Worm (Caenorhabditis elegans): ENCODE results near the gene mdt-17.

Gene mdt-17

DNA sequence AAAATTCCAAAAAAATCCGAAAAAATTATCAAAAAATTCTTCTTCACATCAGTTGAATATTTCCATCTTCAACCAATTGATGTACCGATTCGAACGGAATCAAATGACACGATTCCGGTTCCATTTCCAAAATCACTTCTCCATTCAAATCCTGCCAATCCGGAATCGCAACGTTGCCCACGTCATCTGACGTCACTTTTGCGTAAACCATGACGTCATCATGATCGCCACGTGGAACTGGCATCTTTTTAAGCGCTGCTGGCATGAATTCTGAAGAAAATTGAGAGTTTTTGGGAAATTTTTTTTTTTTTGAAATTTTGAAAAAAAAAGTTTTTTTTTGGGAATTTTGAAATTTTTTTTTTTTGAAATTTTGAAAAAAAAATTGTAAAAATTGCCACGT lies 31.8 kb downstream of the mdt-17 start:
- no peak for TF ChIP-seq unc-62 (GFP tag; optimal IDR thresholded peaks at IDR 0.05)

DNA sequence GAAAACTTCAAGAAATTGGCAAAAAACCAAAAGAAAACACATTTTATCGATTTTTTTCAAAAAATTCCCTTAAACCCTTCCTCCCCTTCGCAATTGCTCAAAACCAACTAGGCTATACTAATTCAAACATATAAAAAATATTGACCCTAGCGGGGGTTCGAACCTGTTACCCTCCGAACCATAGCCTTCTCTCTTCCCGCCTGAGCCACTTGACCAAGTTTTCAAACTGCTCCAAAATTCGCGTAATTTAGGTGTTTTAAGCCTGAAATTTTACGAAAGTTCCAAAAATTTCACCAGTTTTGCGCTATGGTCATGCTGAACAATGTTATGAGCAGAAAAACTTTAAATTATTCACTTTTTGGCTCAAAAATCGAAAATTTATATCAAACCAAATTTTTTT lies 32.6 kb downstream of the mdt-17 start:
- no peak for TF ChIP-seq unc-62 (GFP tag; optimal IDR thresholded peaks at IDR 0.05)

DNA sequence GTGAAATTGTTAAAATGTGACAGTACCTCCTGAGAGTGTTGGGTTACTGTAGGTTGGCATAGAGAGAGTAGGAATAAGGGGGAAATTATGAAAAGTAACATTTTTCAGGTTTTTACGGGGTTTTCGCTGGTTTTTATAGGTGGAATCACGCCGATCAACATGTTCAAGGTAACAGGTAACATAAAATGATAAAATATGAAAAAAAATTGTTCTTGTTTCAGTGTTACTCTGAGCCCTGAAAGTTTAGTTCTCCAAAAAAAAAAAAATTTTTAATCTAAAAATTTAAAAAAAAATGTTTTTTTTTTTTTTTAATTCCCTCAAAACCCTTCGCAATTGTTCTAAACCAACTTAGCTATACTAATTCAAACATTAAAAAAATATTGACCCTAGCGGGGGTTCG lies 33.3 kb downstream of the mdt-17 start, which contains the start of gene Y113G7B.15:
Y113G7B.15 (minus strand) TSS at position 101 of the 400 bp plus-strand sequence.
- no peak for TF ChIP-seq unc-62 (GFP tag; optimal IDR thresholded peaks at IDR 0.05)

DNA sequence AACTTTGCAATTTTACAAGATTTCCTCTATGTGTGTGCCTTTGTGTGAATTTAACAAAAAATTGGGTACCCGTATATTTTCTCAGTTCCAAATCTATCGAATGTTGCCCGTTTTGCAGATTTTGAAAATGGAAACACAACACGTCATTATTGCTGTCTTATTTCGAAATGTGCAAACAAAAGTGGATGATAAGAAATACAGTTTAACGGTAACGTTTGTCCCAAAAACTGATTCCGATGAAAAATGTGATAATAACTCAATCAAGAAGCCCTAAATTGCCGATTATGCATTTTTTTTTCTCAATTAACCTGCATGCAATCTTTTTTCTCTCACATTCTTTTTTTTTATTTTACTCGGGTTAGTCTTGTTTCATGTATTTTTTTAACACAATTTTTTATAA lies 41.7 kb downstream of the mdt-17 start:
- no peak for TF ChIP-seq unc-62 (GFP tag; optimal IDR thresholded peaks at IDR 0.05)

DNA sequence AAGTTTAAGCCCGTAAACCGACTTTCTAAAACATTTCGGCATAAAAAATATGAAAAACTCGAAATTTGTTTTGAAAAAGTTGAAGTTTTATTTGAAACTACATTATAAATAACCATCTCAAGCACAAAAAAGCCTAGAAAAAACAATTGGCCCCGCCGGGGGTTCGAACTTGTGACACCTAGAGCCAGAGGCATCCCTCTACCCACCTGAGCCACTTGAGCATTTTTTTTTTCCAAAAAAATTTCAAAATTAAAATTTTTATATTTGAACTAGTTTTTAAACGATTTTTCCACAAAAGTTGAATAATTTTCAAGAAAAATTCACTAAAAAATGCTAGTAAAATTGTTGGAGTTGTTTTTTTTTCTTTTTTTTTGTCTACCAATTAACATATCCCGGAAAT lies 43.3 kb downstream of the mdt-17 start:
- TF ChIP-seq unc-62 (GFP tag; optimal IDR thresholded peaks at IDR 0.05): no peak

DNA sequence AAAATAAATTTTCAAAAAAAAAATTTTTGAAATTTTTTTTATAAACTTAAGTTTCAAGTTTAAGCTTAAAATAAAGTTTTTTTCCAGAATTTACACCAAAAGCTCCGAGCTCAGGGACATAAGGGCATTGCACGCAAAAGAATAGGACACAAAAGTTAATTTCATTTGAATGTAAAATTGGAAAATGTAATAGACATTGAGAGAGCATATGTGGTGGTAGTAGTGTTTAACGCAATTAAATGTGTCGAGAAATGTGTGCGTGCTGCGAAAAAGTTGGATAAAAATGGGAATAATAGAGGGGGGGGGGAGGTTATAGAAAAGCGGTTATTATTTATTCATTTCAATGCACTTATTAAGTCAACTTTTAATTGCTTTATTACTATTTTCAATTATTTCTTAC lies 46.4 kb downstream of the mdt-17 start:
- TF ChIP-seq unc-62 (GFP tag; optimal IDR thresholded peaks at IDR 0.05): no peak

DNA sequence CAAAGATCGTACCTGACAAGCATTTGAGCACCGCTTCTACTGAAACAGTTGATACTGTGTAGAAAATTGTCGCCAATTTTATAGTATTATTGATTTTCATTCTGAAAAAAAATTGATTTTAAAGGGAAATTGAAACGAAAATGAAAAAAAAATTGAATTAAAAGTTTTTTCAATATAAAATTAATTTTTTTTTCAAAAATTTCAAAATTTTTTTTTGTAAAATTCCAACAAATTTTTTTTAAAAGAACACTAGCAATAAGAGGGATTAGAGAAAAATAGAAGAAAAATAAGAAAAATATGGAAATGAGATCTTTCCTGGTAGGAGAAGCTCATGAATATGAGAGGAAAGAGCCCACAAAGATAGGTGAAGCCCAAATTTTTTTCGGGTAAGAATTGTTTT lies 51.9 kb downstream of the mdt-17 start, which contains the start of gene Y113G7B.11:
Y113G7B.11 (minus strand) TSS at position 101 of the 400 bp plus-strand sequence.
- TF ChIP-seq unc-62 (GFP tag; optimal IDR thresholded peaks at IDR 0.05): no peak

DNA sequence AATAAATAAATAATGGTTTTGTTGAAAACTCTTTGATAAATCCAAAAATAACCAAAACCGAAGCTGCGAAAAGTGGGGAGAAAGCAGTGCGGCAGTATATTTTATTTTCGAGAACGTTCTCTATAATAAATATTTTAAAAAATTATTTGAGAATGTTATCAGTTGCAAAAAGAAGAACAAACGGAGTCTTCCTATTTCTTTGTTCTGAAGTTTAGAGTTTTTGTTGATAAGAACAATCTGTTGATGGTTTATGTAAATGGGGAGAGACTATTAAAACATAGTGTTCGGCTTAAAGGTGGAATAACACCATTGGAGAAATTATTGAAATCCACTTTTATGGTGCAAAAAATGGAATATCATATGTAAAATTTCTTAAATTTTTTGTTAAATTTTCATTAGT lies 54.0 kb downstream of the mdt-17 start:
- no peak for TF ChIP-seq unc-62 (GFP tag; optimal IDR thresholded peaks at IDR 0.05)

DNA sequence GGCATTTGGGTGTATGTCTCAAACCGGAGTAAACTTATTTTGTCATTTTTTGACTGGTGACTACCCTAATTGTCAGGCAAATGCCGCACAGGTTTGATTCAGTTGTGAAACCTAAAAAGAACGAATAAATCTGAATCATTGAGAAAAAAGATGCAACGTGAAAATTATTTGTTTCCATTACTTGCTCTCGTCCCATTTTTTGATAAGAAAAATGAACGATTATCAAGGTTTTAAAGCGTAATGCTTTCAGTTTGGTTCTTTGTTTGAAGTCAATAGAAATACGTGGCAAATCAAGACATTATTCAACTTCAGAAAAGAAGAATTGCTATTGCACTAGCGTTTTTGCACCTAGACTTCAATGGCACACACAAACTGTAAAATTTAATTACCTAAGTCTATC lies 54.5 kb downstream of the mdt-17 start, which contains the start of gene Y113G7B.12:
Y113G7B.12 (minus strand) TSS at position 101 of the 400 bp plus-strand sequence.
- TF ChIP-seq unc-62 (GFP tag; optimal IDR thresholded peaks at IDR 0.05): no peak

DNA sequence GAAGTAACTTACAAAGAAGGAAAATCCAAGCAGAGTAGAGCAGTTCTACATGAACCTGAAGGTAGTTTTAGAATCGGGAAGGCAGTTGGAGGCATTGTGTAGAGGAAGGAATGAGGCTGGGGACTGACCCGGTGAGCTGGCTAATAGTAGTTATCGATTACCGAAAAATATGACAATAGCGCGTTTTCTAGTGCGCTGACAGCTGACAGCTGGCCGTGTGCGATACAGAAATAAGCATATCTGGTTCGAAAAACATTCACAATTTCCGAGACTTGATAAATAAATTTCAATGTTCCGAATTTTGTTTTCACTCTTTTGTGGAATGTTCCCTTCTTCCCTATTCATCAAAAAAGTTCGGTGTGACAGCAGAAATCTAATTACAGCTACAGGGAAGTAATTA lies 61.0 kb downstream of the mdt-17 start, which contains the start of the genes fbxb-59 and srbc-34:
fbxb-59 (minus strand) TSS at position 101 of the 400 bp plus-strand sequence.
srbc-34 (plus strand) TSS at position 233 of the 400 bp plus-strand sequence.
- no peak for TF ChIP-seq unc-62 (GFP tag; optimal IDR thresholded peaks at IDR 0.05)

DNA sequence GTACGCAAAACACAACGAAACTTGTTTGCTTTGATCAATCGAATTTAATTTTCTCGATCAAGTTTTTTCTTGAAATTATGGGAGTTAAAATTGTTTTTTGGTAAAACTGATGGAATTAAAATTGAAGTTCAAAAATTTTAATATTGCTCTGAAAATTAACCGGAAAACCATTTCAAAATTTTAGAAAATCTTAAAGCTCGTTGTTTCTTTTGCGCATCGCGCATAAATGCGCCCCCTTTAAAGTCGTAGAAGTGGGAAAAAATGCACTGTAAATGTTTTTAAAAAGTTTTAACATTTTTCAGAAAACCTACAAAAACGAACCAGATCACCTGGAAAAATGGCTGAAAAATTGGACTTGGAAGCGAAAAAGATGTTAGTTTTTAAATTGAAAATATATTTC lies 64.0 kb downstream of the mdt-17 start, which contains the start of gene fbxa-113:
fbxa-113 (plus strand) TSS at position 301 of the 400 bp plus-strand sequence.
- no peak for TF ChIP-seq unc-62 (GFP tag; optimal IDR thresholded peaks at IDR 0.05)

DNA sequence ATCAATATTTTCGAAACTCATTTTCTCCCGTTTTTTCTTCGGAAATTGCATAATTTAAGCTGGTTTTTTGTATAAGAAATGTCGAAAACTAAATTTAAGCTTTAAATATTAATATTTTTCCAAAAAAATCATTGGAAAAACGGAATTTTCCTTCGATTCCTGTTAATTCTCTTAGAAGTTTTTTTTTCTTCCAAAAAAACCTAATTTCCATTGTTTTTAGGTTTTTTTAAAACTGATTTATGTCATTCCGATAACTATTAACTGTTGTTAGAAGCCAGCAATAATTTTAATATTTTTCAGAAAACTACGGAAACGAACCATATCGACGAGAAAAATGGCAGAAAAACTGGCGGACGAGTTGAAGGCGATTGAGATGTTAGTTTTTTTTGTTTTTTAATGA lies 65.7 kb downstream of the mdt-17 start, which contains the start of gene fbxa-114:
fbxa-114 (plus strand) TSS at position 301 of the 400 bp plus-strand sequence.
- TF ChIP-seq unc-62 (GFP tag; optimal IDR thresholded peaks at IDR 0.05): no peak
